Worm (Caenorhabditis elegans) whole organism, L4 larva: ENCODE data around the gene F09B12.3.

Experiments used
- ama-1 ChIP-seq: fragments of 150-350 bp; optimal IDR thresholded peaks from 2 replicates; lab custom pipeline; 2014; ENCODE audit warnings: inconsistent platforms, mixed read lengths
- cey-2 ChIP-seq: sonication (generic microtip); optimal IDR thresholded peaks from 3 replicates; lab custom pipeline; 2017; ENCODE audit warnings: missing genetic modification characterization, mild to moderate bottlenecking, missing compliant biosample characterization, antibody characterized with exemption, borderline replicate concordance; ENCODE audit not compliant: insufficient read depth
- lin-13 ChIP-seq: fragments of 150-350 bp; optimal IDR thresholded peaks from 2 replicates; lab custom pipeline; 2014; ENCODE audit warnings: missing biosample characterization, missing genetic modification reagents, missing genetic modification characterization
- ztf-11 ChIP-seq: fragments of 150-350 bp; optimal IDR thresholded peaks from 2 replicates; lab custom pipeline; 2014; ENCODE audit warnings: missing biosample characterization, missing genetic modification characterization

DNA sequence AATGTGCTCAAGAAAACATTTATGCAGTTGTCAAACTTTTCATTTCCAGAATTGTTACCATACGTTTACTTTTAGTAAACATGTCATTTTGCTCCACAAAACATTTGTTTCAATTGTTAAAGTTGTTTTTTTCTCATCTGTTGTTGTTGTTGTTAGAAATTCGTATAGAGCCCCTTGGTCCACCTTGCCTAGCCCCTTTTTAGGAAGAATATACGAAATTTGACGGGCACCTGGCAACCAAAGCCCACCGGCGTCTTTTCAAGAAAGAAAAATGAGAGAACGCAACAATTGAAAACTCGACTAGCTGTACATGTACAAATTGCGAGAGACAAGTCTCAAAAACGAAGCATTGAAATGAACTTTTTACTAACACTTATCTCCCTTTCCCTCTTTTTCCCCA lies 13.4 kb downstream of the F09B12.3 start, which contains the start of gene F09B12.5:
- TF ChIP-seq lin-13 (GFP tag; lab: Kevin White, UChicago) (no peak), ztf-11 (tag; lab: Kevin White, UChicago) (no peak), ama-1 (lab: Kevin White, UChicago) (no peak), cey-2 (tag; lab: Kevin White, UChicago) (no peak)
